Worm (Caenorhabditis elegans) whole organism, L2 larva: ENCODE measurements around the gene srb-13.
"Not testable (repeated sequence)": the region's sequence is repeated elsewhere in the genome, so short reads cannot be mapped to it uniquely, and the experiment has no call there.

ENCODE experiments used
- ZK546.5 ChIP-seq: sonication (generic microtip); optimal IDR thresholded peaks from 2 replicates; lab custom pipeline; 2017; ENCODE audit warnings: missing biosample characterization, missing genetic modification characterization
- ama-1 ChIP-seq: fragments of 150-350 bp; optimal IDR thresholded peaks from 2 replicates; lab custom pipeline; 2018; ENCODE audit warnings: inconsistent platforms
- dmd-4 ChIP-seq: sonication (generic microtip); optimal IDR thresholded peaks from 2 replicates; lab custom pipeline; 2017; ENCODE audit warnings: missing biosample characterization, missing genetic modification characterization
- elt-1 ChIP-seq: fragments of 150-350 bp; optimal IDR thresholded peaks from 2 replicates; lab custom pipeline; 2014; ENCODE audit warnings: missing biosample characterization, missing genetic modification characterization
- elt-3 ChIP-seq: sonication (generic microtip); optimal IDR thresholded peaks from 2 replicates; lab custom pipeline; 2017; ENCODE audit warnings: missing biosample characterization, missing genetic modification characterization
- fos-1 ChIP-seq: fragments of 150-350 bp; optimal IDR thresholded peaks from 2 replicates; lab custom pipeline; 2014; ENCODE audit warnings: missing biosample characterization, missing genetic modification characterization
- lin-39 ChIP-seq: fragments of 150-350 bp; optimal IDR thresholded peaks from 2 replicates; lab custom pipeline; 2014; ENCODE audit warnings: missing biosample characterization, missing genetic modification reagents, missing genetic modification characterization
- lsy-2 ChIP-seq, 2 experiments: fragments of 150-350 bp in 1 of 2; sonication (generic microtip) in 1 of 2; optimal IDR thresholded peaks; 2 replicates each; lab custom pipeline; 2014 to 2017; ENCODE audit warnings: missing biosample characterization in 2 of 2, missing genetic modification characterization in 2 of 2
- nhr-23 ChIP-seq: fragments of 150-350 bp; optimal IDR thresholded peaks from 2 replicates; lab custom pipeline; 2014; ENCODE audit warnings: missing biosample characterization, missing genetic modification reagents, missing genetic modification characterization
- nhr-77 ChIP-seq: fragments of 150-350 bp; optimal IDR thresholded peaks from 2 replicates; lab custom pipeline; 2014; ENCODE audit warnings: missing biosample characterization, missing genetic modification characterization
- snpc-4 ChIP-seq: fragments of 150-350 bp; optimal IDR thresholded peaks from 2 replicates; lab custom pipeline; 2014; ENCODE audit warnings: missing biosample characterization, missing genetic modification characterization
- unc-55 ChIP-seq: fragments of 150-350 bp; sonication (generic microtip); optimal IDR thresholded peaks from 3 replicates; lab custom pipeline; 2014; ENCODE audit warnings: missing biosample characterization, missing genetic modification reagents, missing genetic modification characterization
- ztf-1 ChIP-seq: fragments of 200-800 bp; sonication (Bioruptor generic); conservative IDR thresholded peaks from 2 replicates; pipeline ENCODE4 v1.3.6; 2022; ENCODE audit warnings: missing genetic modification characterization, missing compliant biosample characterization

- not testable (repeated sequence) for TF ChIP-seq lin-39 (tag; lab: Kevin White, UChicago); nhr-77 (tag; lab: Kevin White, UChicago); ama-1 (lab: Kevin White, UChicago); dmd-4 (tag; lab: Kevin White, UChicago); snpc-4 (tag; lab: Kevin White, UChicago); ZK546.5; elt-1; fos-1; ztf-1 (GFP tag; lab: Robert Waterston, UW); lsy-2 (tag; optimal IDR thresholded peaks at IDR 0.05; lab: Kevin White, UChicago); unc-55; nhr-23; elt-3 (tag; lab: Kevin White, UChicago)
Observed at ce11 chrII:5158774-5159173, 1.3 kb upstream of the srb-13 start, which contains the start of gene F58A6.9.
